Fruit fly (Drosophila melanogaster): ENCODE measurements around the gene CG9664.
A peak's percentile ranks its signal among the peaks of the same experiment; 100 is the strongest.

The CG9664 gene

DNA sequence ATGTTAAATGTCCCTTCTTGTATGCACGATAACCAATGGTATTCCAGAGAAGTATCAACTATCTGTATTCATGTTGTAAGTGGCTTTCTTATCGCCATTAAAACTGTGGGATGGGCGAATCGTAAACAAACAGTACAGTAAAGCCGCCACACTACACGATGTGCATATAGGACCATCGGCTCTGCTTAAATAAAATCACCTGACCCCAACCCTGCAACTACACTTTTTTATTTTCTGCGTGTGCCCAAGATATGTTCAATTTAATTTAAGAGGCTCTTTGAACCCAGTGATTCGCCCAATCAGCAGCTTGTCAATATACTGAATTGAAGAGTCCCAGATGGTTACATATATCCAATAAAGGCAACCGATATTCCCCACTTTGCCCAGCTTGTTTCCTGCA lies 5.3 kb upstream of the CG9664 start (continued):
- no peak for TF ChIP-seq fd59A (GFP tag; optimal IDR thresholded peaks at IDR 0.05)
- TF ChIP-seq CG8319 (GFP tag; optimal IDR thresholded peaks at IDR 0.05), result no peak
- TF ChIP-seq achi (GFP tag; optimal IDR thresholded peaks at IDR 0.05), result no peak
- peak; percentile 11 for TF ChIP-seq pdm3 (GFP tag; optimal IDR thresholded peaks at IDR 0.05)
- TF ChIP-seq esn (GFP tag; optimal IDR thresholded peaks at IDR 0.05), result no peak
- no peak for TF ChIP-seq CG3919 (GFP tag; optimal IDR thresholded peaks at IDR 0.05)
- no peak for TF ChIP-seq Hr39 (GFP tag; optimal IDR thresholded peaks at IDR 0.05)
- no peak for TF ChIP-seq Met (GFP tag; optimal IDR thresholded peaks at IDR 0.05)
- no peak for TF ChIP-seq CG6854 (GFP tag; optimal IDR thresholded peaks at IDR 0.05)
- TF ChIP-seq spab (GFP tag; optimal IDR thresholded peaks at IDR 0.05), result peak; percentile 26
- TF ChIP-seq CG11294 (GFP tag; IDR thresholded peaks at IDR 0.05), result no peak
- no peak for TF ChIP-seq CG34406 (GFP tag; optimal IDR thresholded peaks at IDR 0.05)
- no peak for TF ChIP-seq dsx (GFP tag; optimal IDR thresholded peaks at IDR 0.05; ENCODE audit: poor library complexity, severe bottlenecking)
- TF ChIP-seq CG9139 (GFP tag; optimal IDR thresholded peaks at IDR 0.05), result peak; percentile 5
- no peak for TF ChIP-seq Gug (GFP tag; IDR thresholded peaks at IDR 0.05)
- no peak for TF ChIP-seq eg (GFP tag; IDR thresholded peaks at IDR 0.05)
- no peak for TF ChIP-seq Sox102F (GFP tag; optimal IDR thresholded peaks at IDR 0.05)
- TF ChIP-seq CG7368 (GFP tag; optimal IDR thresholded peaks at IDR 0.05), result no peak
- TF ChIP-seq Eip78C (GFP tag), result peak; percentile 62
- TF ChIP-seq CG10631 (GFP tag; optimal IDR thresholded peaks at IDR 0.05), result peak; percentile 14
- peak; percentile 46 for TF ChIP-seq CG6808 (GFP tag; optimal IDR thresholded peaks at IDR 0.05)
- peak; percentile 35 for TF ChIP-seq CG6276 (GFP tag; optimal IDR thresholded peaks at IDR 0.05)
- TF ChIP-seq cyc (GFP tag; optimal IDR thresholded peaks at IDR 0.05), result no peak
- no peak for TF ChIP-seq Eip75B (GFP tag; optimal IDR thresholded peaks at IDR 0.05)
- TF ChIP-seq fkh (GFP tag; optimal IDR thresholded peaks at IDR 0.05), result peak; percentile 22
- TF ChIP-seq net (GFP tag; optimal IDR thresholded peaks at IDR 0.05), result peak; percentile 22
- TF ChIP-seq Blimp-1 (GFP tag; optimal IDR thresholded peaks at IDR 0.05), result no peak
- 0 out of 3 replicates have a peak, but pooled peaks have one; percentile 33 for TF ChIP-seq CG6163 (GFP tag; IDR thresholded peaks at IDR 0.05)
- no peak for TF ChIP-seq Eip93F (GFP tag; optimal IDR thresholded peaks at IDR 0.05)
- peak; percentile 30 for TF ChIP-seq Lpt (GFP tag; optimal IDR thresholded peaks at IDR 0.05)
- no peak for TF ChIP-seq Smox (GFP tag; optimal IDR thresholded peaks at IDR 0.05)

dm6 chr2L:3299142-3299541 lies 4.6 kb upstream of the CG9664 start:
- TF ChIP-seq Eip93F (GFP tag; optimal IDR thresholded peaks at IDR 0.05) (no peak), lz (GFP tag; optimal IDR thresholded peaks at IDR 0.05) (no peak), CG32006 (GFP tag; optimal IDR thresholded peaks at IDR 0.05) (no peak), CG11902 (GFP tag; optimal IDR thresholded peaks at IDR 0.05) (no peak), CG6276 (GFP tag; optimal IDR thresholded peaks at IDR 0.05) (no peak), cyc (GFP tag; optimal IDR thresholded peaks at IDR 0.05) (no peak), CG7368 (GFP tag; optimal IDR thresholded peaks at IDR 0.05) (no peak), dac (GFP tag; optimal IDR thresholded peaks at IDR 0.05) (no peak), Sox14 (GFP tag; optimal IDR thresholded peaks at IDR 0.05) (no peak), ss (GFP tag; optimal IDR thresholded peaks at IDR 0.05) (no peak), CG10669 (GFP tag; optimal IDR thresholded peaks at IDR 0.05) (no peak), pdm3 (GFP tag; optimal IDR thresholded peaks at IDR 0.05) (no peak), CG11762 (GFP tag; optimal IDR thresholded peaks at IDR 0.05; ENCODE audit: insufficient read depth) (no peak), net (GFP tag; optimal IDR thresholded peaks at IDR 0.05) (no peak), fkh (GFP tag; optimal IDR thresholded peaks at IDR 0.05) (no peak), vri (GFP tag; optimal IDR thresholded peaks at IDR 0.05) (no peak), Sox15 (GFP tag; optimal IDR thresholded peaks at IDR 0.05) (no peak), Ets21C (GFP tag; optimal IDR thresholded peaks at IDR 0.05) (no peak), CG31627 (GFP tag; optimal IDR thresholded peaks at IDR 0.05) (no peak)

Measured in whole organism, prepupa.